Fruit fly (Drosophila melanogaster) ovary, adult (tissue): ENCODE data around the gene Tengl2.

Experiments
- CG17801 ChIP-seq: fragments of 200-800 bp; optimal IDR thresholded peaks from 2 replicates; lab custom pipeline; 2019; ENCODE audit warnings: missing biosample characterization, mild to moderate bottlenecking, missing genetic modification characterization, moderate library complexity; ENCODE audit not compliant: partially characterized antibody

The Tengl2 gene

dm6 chr2L:2192123-2192601 is 47.0 kb downstream of the Tengl2 start, which contains the start of gene CG10874:
TSS of gene CG10874 (minus strand) at chr2L:2192386.
- peak; percentile 57 for TF ChIP-seq CG17801 (GFP tag; lab: Kevin White, UChicago)

- TF ChIP-seq CG17801 (GFP tag; lab: Kevin White, UChicago): no peak
Measured at dm6 chr2L:2191404-2191803, 47.8 kb downstream of the Tengl2 start.

- TF ChIP-seq CG17801 (GFP tag; lab: Kevin White, UChicago): no peak
Measured at dm6 chr2L:2190684-2191083, 48.5 kb downstream of the Tengl2 start.

- no peak for TF ChIP-seq CG17801 (GFP tag; lab: Kevin White, UChicago)
Measured at dm6 chr2L:2189100-2189499, 50.1 kb downstream of the Tengl2 start.
